Worm (Caenorhabditis elegans): ENCODE measurements around the gene fbxc-19.

- TF ChIP-seq aly-2 (tag; optimal IDR thresholded peaks at IDR 0.05) (no peak), egl-27 (tag; optimal IDR thresholded peaks at IDR 0.05) (no peak), nhr-237 (tag; optimal IDR thresholded peaks at IDR 0.05) (no peak), nhr-11 (tag; optimal IDR thresholded peaks at IDR 0.05) (no peak), zag-1 (tag; optimal IDR thresholded peaks at IDR 0.05) (no peak), ZK546.5 (tag; optimal IDR thresholded peaks at IDR 0.05) (no peak), nhr-10 (tag; optimal IDR thresholded peaks at IDR 0.05) (no peak), snpc-4 (tag; optimal IDR thresholded peaks at IDR 0.05) (no peak), ceh-82 (tag; optimal IDR thresholded peaks at IDR 0.05) (no peak), nhr-23 (tag; optimal IDR thresholded peaks at IDR 0.05) (no peak), fos-1 (tag; optimal IDR thresholded peaks at IDR 0.05) (no peak), unc-62 (GFP tag; optimal IDR thresholded peaks at IDR 0.05) (no peak)
These were observed 32.2 kb downstream of the fbxc-19 start, which contains the start of gene C52E2.2 for ce11 chrII:1852503-1852902.

Data from whole organism, L2 larva.